Fruit fly (Drosophila melanogaster) whole organism, embryonic: Measurements from ENCODE around the gene CG3505.

ENCODE experiments used
- Abd-B ChIP-seq: fragments of 200-800 bp; sonication (Bioruptor generic); optimal IDR thresholded peaks from 2 replicates; lab custom pipeline; 2018; ENCODE audit warnings: missing biosample characterization, mild to moderate bottlenecking, missing genetic modification characterization, moderate library complexity
- Adf1 ChIP-seq: fragments of 200-800 bp; sonication (Bioruptor generic); IDR thresholded peaks from 2 replicates; pipeline ENCODE4 v1.3.6; 2022; ENCODE audit warnings: missing biosample characterization, missing genetic modification characterization
- Aef1 ChIP-seq: fragments of 200-800 bp; sonication (Bioruptor generic); IDR thresholded peaks from 3 replicates; pipeline ENCODE4 v1.3.6; 2022; ENCODE audit warnings: missing biosample characterization, missing genetic modification characterization
- CG10267 ChIP-seq: fragments of 200-800 bp; sonication (Bioruptor generic); optimal IDR thresholded peaks from 2 replicates; lab custom pipeline; 2018; ENCODE audit warnings: missing biosample characterization, mild to moderate bottlenecking, missing genetic modification characterization, moderate library complexity
- CG10366 ChIP-seq: fragments of 200-800 bp; sonication (Bioruptor generic); IDR thresholded peaks from 2 replicates; pipeline ENCODE4 v1.3.6; 2022; ENCODE audit warnings: missing biosample characterization, missing genetic modification characterization
- CG10431 ChIP-seq: fragments of 200-800 bp; sonication (Bioruptor generic); optimal IDR thresholded peaks from 3 replicates; lab custom pipeline; 2018; ENCODE audit warnings: missing biosample characterization, mild to moderate bottlenecking, missing genetic modification characterization
- CG11456 ChIP-seq: fragments of 200-800 bp; sonication (Bioruptor generic); IDR thresholded peaks from 3 replicates; pipeline ENCODE4 v1.3.6; 2022; ENCODE audit warnings: missing biosample characterization, missing genetic modification characterization
- CG11695 ChIP-seq: fragments of 200-800 bp; sonication (Bioruptor generic); IDR thresholded peaks from 3 replicates; pipeline ENCODE4 v1.3.6; 2022; ENCODE audit warnings: missing biosample characterization, missing genetic modification characterization
- CG12104 ChIP-seq: fragments of 200-800 bp; sonication (Bioruptor generic); optimal IDR thresholded peaks from 3 replicates; lab custom pipeline; 2016; ENCODE audit warnings: missing biosample characterization, missing genetic modification characterization
- CG12219 ChIP-seq: fragments of 200-800 bp; sonication (Bioruptor generic); optimal IDR thresholded peaks from 3 replicates; lab custom pipeline; 2018; ENCODE audit warnings: missing biosample characterization, mild to moderate bottlenecking, missing genetic modification characterization
- CG12236 ChIP-seq: fragments of 200-800 bp; sonication (Bioruptor generic); optimal IDR thresholded peaks from 2 replicates; lab custom pipeline; 2016; ENCODE audit warnings: missing biosample characterization, missing genetic modification characterization
- CG14965 ChIP-seq: fragments of 200-800 bp; sonication (Bioruptor generic); optimal IDR thresholded peaks from 2 replicates; lab custom pipeline; 2016; ENCODE audit warnings: missing biosample characterization, missing genetic modification characterization, borderline replicate concordance
- CG1603 ChIP-seq: fragments of 200-800 bp; sonication (Bioruptor generic); optimal IDR thresholded peaks from 2 replicates; lab custom pipeline; 2019; ENCODE audit warnings: missing biosample characterization, mild to moderate bottlenecking, missing genetic modification characterization, moderate library complexity
- CG17802 ChIP-seq: fragments of 200-800 bp; sonication (Bioruptor generic); optimal IDR thresholded peaks from 2 replicates; lab custom pipeline; 2018; ENCODE audit warnings: missing biosample characterization, mild to moderate bottlenecking, missing genetic modification characterization, moderate library complexity
- CG18599 ChIP-seq: fragments of 200-800 bp; sonication (Bioruptor generic); optimal IDR thresholded peaks from 3 replicates; lab custom pipeline; 2017; ENCODE audit warnings: missing biosample characterization, missing genetic modification characterization, mild to moderate bottlenecking, moderate library complexity, missing genetic modification reagents
- CG2889 ChIP-seq: fragments of 200-800 bp; sonication (Bioruptor generic); IDR thresholded peaks from 3 replicates; pipeline ENCODE4 v1.3.6; 2022; ENCODE audit warnings: missing biosample characterization, missing genetic modification characterization
- CG4707 ChIP-seq: fragments of 200-800 bp; sonication (Bioruptor generic); optimal IDR thresholded peaks from 2 replicates; lab custom pipeline; 2018; ENCODE audit warnings: missing biosample characterization, mild to moderate bottlenecking, missing genetic modification characterization, moderate library complexity
- CG7786 ChIP-seq: fragments of 200-800 bp; sonication (Bioruptor generic); optimal IDR thresholded peaks from 2 replicates; lab custom pipeline; 2016; ENCODE audit warnings: missing biosample characterization, missing genetic modification characterization
- CG9817 ChIP-seq: fragments of 200-800 bp; sonication (Bioruptor generic); optimal IDR thresholded peaks from 2 replicates; lab custom pipeline; 2018; ENCODE audit warnings: missing biosample characterization, mild to moderate bottlenecking, missing genetic modification characterization, moderate library complexity
- CG9932 ChIP-seq: fragments of 200-800 bp; sonication (Bioruptor generic); IDR thresholded peaks from 2 replicates; pipeline ENCODE4 v1.3.6; 2022; ENCODE audit warnings: missing biosample characterization, missing genetic modification characterization
- CkIIα-i1 ChIP-seq: fragments of 200-800 bp; sonication (Bioruptor generic); IDR thresholded peaks from 2 replicates; pipeline ENCODE4 v1.3.6; 2022; ENCODE audit warnings: missing biosample characterization, missing genetic modification characterization
- Deaf1 ChIP-seq: fragments of 200-800 bp; optimal IDR thresholded peaks from 3 replicates; lab custom pipeline; 2019; ENCODE audit warnings: missing biosample characterization, mild to moderate bottlenecking, missing genetic modification characterization, moderate library complexity
- E2f1 ChIP-seq: fragments of 200-800 bp; sonication (Bioruptor generic); IDR thresholded peaks from 2 replicates; pipeline ENCODE4 v1.3.6; 2022; ENCODE audit warnings: missing biosample characterization, missing genetic modification characterization
- Fer1 ChIP-seq: fragments of 200-800 bp; sonication (Bioruptor generic); optimal IDR thresholded peaks from 2 replicates; lab custom pipeline; 2017; ENCODE audit warnings: missing biosample characterization, mild to moderate bottlenecking, missing genetic modification characterization
- Lpt ChIP-seq: fragments of >200 bp; optimal IDR thresholded peaks from 2 replicates; lab custom pipeline; 2018; ENCODE audit warnings: missing biosample characterization, missing genetic modification characterization
- Oaz ChIP-seq: fragments of 200-800 bp; sonication (Bioruptor generic); IDR thresholded peaks from 2 replicates; pipeline ENCODE4 v1.3.6; 2022; ENCODE audit warnings: missing biosample characterization, missing genetic modification characterization
- Rx ChIP-seq: fragments of 200-800 bp; sonication (Bioruptor generic); IDR thresholded peaks from 2 replicates; pipeline ENCODE4 v1.3.6; 2022; ENCODE audit warnings: missing biosample characterization, missing genetic modification characterization
- Sox102F ChIP-seq: fragments of 200-800 bp; sonication (Bioruptor generic); optimal IDR thresholded peaks from 2 replicates; lab custom pipeline; 2018; ENCODE audit warnings: missing biosample characterization, mild to moderate bottlenecking, missing genetic modification characterization, moderate library complexity
- Vsx1 ChIP-seq: fragments of 200-800 bp; sonication (Bioruptor generic); optimal IDR thresholded peaks from 2 replicates; lab custom pipeline; 2017; ENCODE audit warnings: missing biosample characterization, mild to moderate bottlenecking, missing genetic modification characterization, missing genetic modification reagents
- ab ChIP-seq: fragments of 200-800 bp; sonication (Bioruptor generic); optimal IDR thresholded peaks from 2 replicates; lab custom pipeline; 2016; ENCODE audit warnings: missing biosample characterization, missing genetic modification characterization
- ase ChIP-seq: fragments of 200-800 bp; sonication (Bioruptor generic); IDR thresholded peaks from 3 replicates; pipeline ENCODE4 v1.3.6; 2022; ENCODE audit warnings: missing biosample characterization, missing genetic modification characterization
- bcd ChIP-seq: fragments of 200-800 bp; sonication (Bioruptor generic); optimal IDR thresholded peaks from 2 replicates; lab custom pipeline; 2017; ENCODE audit warnings: missing biosample characterization, mild to moderate bottlenecking, missing genetic modification characterization
- bowl ChIP-seq: fragments of 200-800 bp; sonication (Bioruptor generic); IDR thresholded peaks from 2 replicates; pipeline ENCODE4 v1.3.6; 2022; ENCODE audit warnings: missing biosample characterization, missing genetic modification characterization
- br ChIP-seq: fragments of >200 bp; optimal IDR thresholded peaks from 2 replicates; lab custom pipeline; 2017
- emc ChIP-seq: fragments of 200-800 bp; sonication (Bioruptor generic); optimal IDR thresholded peaks from 2 replicates; lab custom pipeline; 2016; ENCODE audit warnings: missing biosample characterization, missing genetic modification characterization
- fd102C ChIP-seq: fragments of 200-800 bp; sonication (Bioruptor generic); optimal IDR thresholded peaks from 2 replicates; lab custom pipeline; 2018; ENCODE audit warnings: missing biosample characterization, mild to moderate bottlenecking, missing genetic modification characterization, moderate library complexity
- gro ChIP-seq: fragments of 200-800 bp; sonication (Bioruptor generic); optimal IDR thresholded peaks from 2 replicates; lab custom pipeline; 2016; ENCODE audit warnings: missing biosample characterization, missing genetic modification characterization
- gsb ChIP-seq: fragments of 200-800 bp; sonication (Bioruptor generic); IDR thresholded peaks from 2 replicates; pipeline ENCODE4 v1.3.6; 2022; ENCODE audit warnings: missing biosample characterization, missing genetic modification characterization
- hth ChIP-seq: fragments of >200 bp; optimal IDR thresholded peaks from 2 replicates; lab custom pipeline; 2017; ENCODE audit warnings: inconsistent platforms
- ken ChIP-seq: fragments of 200-800 bp; sonication (Bioruptor generic); IDR thresholded peaks from 3 replicates; pipeline ENCODE4 v1.3.6; 2022; ENCODE audit warnings: missing biosample characterization, missing genetic modification characterization
- klu ChIP-seq: fragments of 200-800 bp; sonication (Bioruptor generic); IDR thresholded peaks from 2 replicates; pipeline ENCODE4 v1.3.6; 2022; ENCODE audit warnings: missing biosample characterization, missing genetic modification characterization
- lilli ChIP-seq: fragments of 200-800 bp; sonication (Bioruptor generic); optimal IDR thresholded peaks from 3 replicates; lab custom pipeline; 2016; ENCODE audit warnings: missing biosample characterization, missing genetic modification characterization
- lmd ChIP-seq: fragments of 200-800 bp; sonication (Bioruptor generic); IDR thresholded peaks from 2 replicates; pipeline ENCODE4 v1.3.6; 2022; ENCODE audit warnings: missing biosample characterization, missing genetic modification characterization
- psq ChIP-seq: fragments of 200-800 bp; sonication (Bioruptor generic); optimal IDR thresholded peaks from 2 replicates; lab custom pipeline; 2017; ENCODE audit warnings: missing biosample characterization, missing genetic modification characterization
- ranshi ChIP-seq: fragments of 200-800 bp; sonication (Bioruptor generic); IDR thresholded peaks from 2 replicates; pipeline ENCODE4 v1.3.6; 2022; ENCODE audit warnings: missing biosample characterization, missing genetic modification characterization
- sna ChIP-seq: fragments of 200-800 bp; sonication (Bioruptor generic); IDR thresholded peaks from 2 replicates; pipeline ENCODE4 v1.3.6; 2022; ENCODE audit warnings: missing biosample characterization, missing genetic modification characterization; ENCODE audit not compliant: partially characterized antibody
- tgo ChIP-seq: fragments of 200-800 bp; sonication (Bioruptor generic); IDR thresholded peaks from 3 replicates; pipeline ENCODE4 v1.3.6; 2022; ENCODE audit warnings: missing biosample characterization, missing genetic modification characterization
- tll ChIP-seq, 2 experiments: fragments of 200-800 bp in 1 of 2; fragments of >200 bp in 1 of 2; sonication (Bioruptor generic) in 1 of 2; optimal IDR thresholded peaks; 2 replicates each; lab custom pipeline; 2017 to 2019; ENCODE audit warnings: missing biosample characterization in 2 of 2, missing genetic modification characterization in 2 of 2, mild to moderate bottlenecking in 1 of 2, moderate library complexity in 1 of 2
- toy ChIP-seq: fragments of 200-800 bp; sonication (Bioruptor generic); IDR thresholded peaks from 2 replicates; pipeline ENCODE4 v1.3.6; 2022; ENCODE audit warnings: missing biosample characterization, missing genetic modification characterization
- tup ChIP-seq: fragments of 200-800 bp; sonication (Bioruptor generic); optimal IDR thresholded peaks from 2 replicates; lab custom pipeline; 2016; ENCODE audit warnings: missing biosample characterization, mild to moderate bottlenecking, missing genetic modification characterization, moderate library complexity
- zfh1 ChIP-seq: fragments of 200-800 bp; sonication (Bioruptor generic); IDR thresholded peaks from 3 replicates; pipeline ENCODE4 v1.3.6; 2022; ENCODE audit warnings: missing biosample characterization, missing genetic modification characterization

The CG3505 gene

DNA sequence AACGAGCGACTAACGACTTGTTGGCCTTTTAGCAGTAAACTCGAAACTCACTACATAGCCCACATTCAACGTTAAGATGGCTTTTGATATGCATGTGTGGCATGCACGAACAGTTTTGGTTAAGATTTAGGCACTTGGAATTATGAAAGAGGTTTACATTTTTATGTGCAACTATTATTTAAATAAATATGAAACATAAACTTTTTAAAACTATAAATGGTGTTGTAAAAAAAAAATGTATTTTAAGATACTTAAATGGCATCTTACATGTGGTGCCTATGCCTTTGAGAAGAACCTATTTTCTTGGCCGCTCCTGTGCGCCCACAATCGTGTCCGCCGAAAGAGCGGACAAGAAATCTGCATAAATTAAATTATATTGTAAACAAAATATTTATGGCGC is 49.1 kb downstream of the CG3505 start (continued):
- no peak for TF ChIP-seq CG18599 (GFP tag; lab: Kevin White, UChicago)
- peak; percentile 39; the same call in 2 of the 3 replicates for TF ChIP-seq tgo (GFP tag; lab: Robert Waterston, UW)
- no peak for TF ChIP-seq CG4707 (GFP tag; lab: Kevin White, UChicago)
- TF ChIP-seq CG1603 (tag; lab: Kevin White, UChicago): no peak
- TF ChIP-seq CG10431 (GFP tag; lab: Kevin White, UChicago): no peak
- TF ChIP-seq lilli (GFP tag; lab: Kevin White, UChicago): no peak
- 0 out of 2 replicates have a peak, but pooled peaks have one; percentile 7 for TF ChIP-seq Adf1
- no peak for TF ChIP-seq CG17802 (tag; lab: Kevin White, UChicago)
- TF ChIP-seq sna (GFP tag; lab: Robert Waterston, UW): no peak
- no peak for TF ChIP-seq Lpt
- TF ChIP-seq lmd (GFP tag; lab: Robert Waterston, UW): 0 out of 2 replicates have a peak, but pooled peaks have one; percentile 7
- peak; percentile 47 for TF ChIP-seq E2f1 (GFP tag; lab: Robert Waterston, UW)
- TF ChIP-seq Abd-B (GFP tag; lab: Kevin White, UChicago): no peak
- no peak for TF ChIP-seq gro (GFP tag; lab: Kevin White, UChicago)

DNA sequence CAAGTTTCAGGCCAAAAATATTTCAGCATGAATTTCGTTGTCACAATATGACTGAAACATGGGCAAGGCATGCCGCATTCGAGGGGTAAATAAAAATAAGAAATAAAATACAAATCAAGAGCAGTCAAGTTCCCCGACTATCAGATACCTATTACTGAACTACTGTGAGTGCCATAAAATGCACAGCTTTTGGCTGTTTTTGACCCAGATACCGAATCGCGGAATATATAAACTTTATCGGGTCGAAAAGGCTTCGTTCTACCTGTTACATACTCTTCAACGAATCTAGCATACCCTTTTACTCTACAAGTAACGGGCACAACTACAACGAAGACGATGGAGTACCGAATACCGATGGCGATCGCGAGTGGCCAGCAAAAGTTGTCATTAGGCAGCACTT is 49.6 kb downstream of the CG3505 start:
- peak; percentile 25 for TF ChIP-seq CG12219
- TF ChIP-seq hth (lab: Kevin White, UChicago): no peak
- 0 out of 3 replicates have a peak, but pooled peaks have one; percentile 61 for TF ChIP-seq ase (GFP tag; lab: Robert Waterston, UW)
- TF ChIP-seq Sox102F: peak; percentile 61
- TF ChIP-seq br: no peak
- peak; percentile 70 for TF ChIP-seq CG10366 (GFP tag; lab: Robert Waterston, UW)
- peak; percentile 67 for TF ChIP-seq CG11695 (GFP tag; lab: Robert Waterston, UW)
- peak; percentile 64; the same call in 2 of the 3 replicates for TF ChIP-seq ken (GFP tag; lab: Robert Waterston, UW)
- 0 out of 2 replicates have a peak, but pooled peaks have one; percentile 52 for TF ChIP-seq bowl (GFP tag; lab: Robert Waterston, UW)
- peak; percentile 57 for TF ChIP-seq CG7786 (GFP tag; lab: Kevin White, UChicago)
- TF ChIP-seq gsb (GFP tag; lab: Robert Waterston, UW): peak; percentile 65
- TF ChIP-seq psq: no peak
- TF ChIP-seq klu (GFP tag; lab: Robert Waterston, UW): peak; percentile 74
- TF ChIP-seq CkIIα-i1: no peak
- TF ChIP-seq Fer1 (GFP tag; lab: Kevin White, UChicago): peak; percentile 24
- TF ChIP-seq CG2889 (GFP tag; lab: Robert Waterston, UW): peak; percentile 70; the same call in 2 of the 3 replicates
- TF ChIP-seq tll (GFP tag; optimal IDR thresholded peaks at IDR 0.05; lab: Kevin White, UChicago): no peak
- TF ChIP-seq toy (GFP tag; lab: Robert Waterston, UW): peak; percentile 41; the same call in 1 of the 2 replicates
- TF ChIP-seq CG11456 (GFP tag; lab: Robert Waterston, UW): peak; percentile 81
- TF ChIP-seq bcd: no peak
- TF ChIP-seq CG9932: peak; percentile 84
- TF ChIP-seq CG10267 (tag; lab: Kevin White, UChicago): no peak
- TF ChIP-seq CG12236 (GFP tag; lab: Kevin White, UChicago): peak; percentile 10
- TF ChIP-seq ranshi (GFP tag; lab: Robert Waterston, UW): peak; percentile 51
- no peak for TF ChIP-seq Deaf1
- peak; percentile 13 for TF ChIP-seq emc (GFP tag; lab: Kevin White, UChicago)
- TF ChIP-seq tup (GFP tag; lab: Kevin White, UChicago): peak; percentile 20
- TF ChIP-seq lilli (GFP tag; lab: Kevin White, UChicago): peak; percentile 70
- no peak for TF ChIP-seq CG12104 (GFP tag; lab: Kevin White, UChicago)
- no peak for TF ChIP-seq fd102C
- peak; percentile 62 for TF ChIP-seq Rx (GFP tag; lab: Robert Waterston, UW)
- TF ChIP-seq CG9817: peak; percentile 38
- TF ChIP-seq Vsx1 (GFP tag; lab: Kevin White, UChicago): no peak
- TF ChIP-seq zfh1 (GFP tag; lab: Robert Waterston, UW): peak; percentile 70; the same call in 2 of the 3 replicates
- peak; percentile 20 for TF ChIP-seq ab (GFP tag; lab: Kevin White, UChicago)
- TF ChIP-seq Oaz (GFP tag; lab: Robert Waterston, UW): peak; percentile 53
- peak; percentile 72 for TF ChIP-seq Aef1 (GFP tag; lab: Robert Waterston, UW)
- no peak for TF ChIP-seq CG14965 (GFP tag; lab: Kevin White, UChicago)
